Fruit fly (Drosophila melanogaster): Measurements from ENCODE around the gene CG5828.

- TF ChIP-seq CTCF (optimal IDR thresholded peaks at IDR 0.05) (no peak), CG8478 (optimal IDR thresholded peaks at IDR 0.05) (no peak)
Observed at dm6 chr2L:5079200-5079599, 14.6 kb upstream of the CG5828 start.
